Worm (Caenorhabditis elegans) whole organism, late embryonic: Measurements from ENCODE around the gene cutl-2.

Experiments
- K02D7.2 ChIP-seq: sonication (generic microtip); optimal IDR thresholded peaks from 2 replicates; lab custom pipeline; 2017; ENCODE audit warnings: mild to moderate bottlenecking, missing genetic modification characterization, missing compliant biosample characterization
- Y22D7AL.16 ChIP-seq: sonication (generic microtip); optimal IDR thresholded peaks from 2 replicates; lab custom pipeline; 2016; ENCODE audit warnings: missing genetic modification characterization, missing compliant biosample characterization
- ama-1 ChIP-seq: fragments of 150-350 bp; optimal IDR thresholded peaks from 2 replicates; lab custom pipeline; 2014
- ceh-18 ChIP-seq: sonication (generic microtip); optimal IDR thresholded peaks from 2 replicates; lab custom pipeline; 2016; ENCODE audit warnings: missing genetic modification characterization, missing compliant biosample characterization
- ceh-6 ChIP-seq: fragments of 200-800 bp; sonication (Bioruptor generic); optimal IDR thresholded peaks from 2 replicates; lab custom pipeline; 2018; ENCODE audit warnings: mild to moderate bottlenecking, missing genetic modification characterization, missing compliant biosample characterization
- ets-4 ChIP-seq: sonication (generic microtip); optimal IDR thresholded peaks from 2 replicates; lab custom pipeline; 2016; ENCODE audit warnings: missing genetic modification characterization, missing compliant biosample characterization
- npax-4 ChIP-seq: sonication (generic microtip); optimal IDR thresholded peaks from 2 replicates; lab custom pipeline; 2016; ENCODE audit warnings: missing genetic modification characterization, missing compliant biosample characterization
- pha-4 ChIP-seq: fragments of 150-350 bp; optimal IDR thresholded peaks from 2 replicates; lab custom pipeline; 2018; ENCODE audit warnings: missing biosample characterization, missing genetic modification reagents, missing genetic modification characterization
- ref-2 ChIP-seq: sonication (generic microtip); optimal IDR thresholded peaks from 2 replicates; lab custom pipeline; 2016; ENCODE audit warnings: missing genetic modification characterization, missing compliant biosample characterization
- rnt-1 ChIP-seq: sonication (generic microtip); optimal IDR thresholded peaks from 2 replicates; lab custom pipeline; 2016; ENCODE audit warnings: missing genetic modification characterization, missing compliant biosample characterization
- tbx-2 ChIP-seq: sonication (generic microtip); optimal IDR thresholded peaks from 2 replicates; lab custom pipeline; 2016; ENCODE audit warnings: missing genetic modification characterization, missing compliant biosample characterization

- TF ChIP-seq ets-4 (tag; lab: Kevin White, UChicago) (no peak), ceh-18 (tag; lab: Kevin White, UChicago) (no peak), ref-2 (no peak), npax-4 (tag; lab: Kevin White, UChicago) (no peak), ama-1 (lab: Kevin White, UChicago) (no peak), K02D7.2 (tag; lab: Kevin White, UChicago) (no peak), rnt-1 (tag; lab: Kevin White, UChicago) (no peak), tbx-2 (tag; lab: Kevin White, UChicago) (no peak), pha-4 (tag; lab: Kevin White, UChicago) (no peak), ceh-6 (no peak), Y22D7AL.16 (tag; lab: Kevin White, UChicago) (no peak)
These were observed 24.1 kb downstream of the cutl-2 start, which contains the start of the genes Y53C12A.8 and Y53C12A.7 for ce11 chrII:9700363-9700762.
